Worm (Caenorhabditis elegans): ENCODE data around the gene F38E11.6.
A peak's percentile ranks its signal among the peaks of the same experiment; 100 is the strongest.

The F38E11.6 gene

DNA sequence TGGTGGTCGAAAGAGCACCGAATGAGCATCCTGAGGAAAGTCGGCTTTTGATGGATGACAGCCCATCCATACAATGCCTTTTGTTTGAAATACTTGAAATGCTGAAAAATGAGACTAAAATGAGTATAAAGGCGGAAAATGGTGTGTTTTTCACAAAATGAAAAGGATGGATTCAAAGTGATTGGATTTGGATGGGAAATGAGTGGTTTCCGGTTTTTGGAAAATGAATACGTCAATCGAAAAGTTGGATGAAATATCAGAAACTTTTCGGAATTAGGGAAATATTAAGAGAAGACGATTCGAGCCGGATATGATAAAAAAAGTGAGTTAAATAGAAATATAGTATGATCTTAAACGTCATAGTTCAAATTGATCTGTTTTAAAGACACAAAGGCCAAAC lies at the start of gene F38E11.6:
Gene F38E11.6, minus strand, starts transcription at position 101 of the 400 bp plus-strand sequence.
- TF ChIP-seq sox-4 (tag; optimal IDR thresholded peaks at IDR 0.05) (no peak), sdc-2 (tag; optimal IDR thresholded peaks at IDR 0.05) (no peak)

DNA sequence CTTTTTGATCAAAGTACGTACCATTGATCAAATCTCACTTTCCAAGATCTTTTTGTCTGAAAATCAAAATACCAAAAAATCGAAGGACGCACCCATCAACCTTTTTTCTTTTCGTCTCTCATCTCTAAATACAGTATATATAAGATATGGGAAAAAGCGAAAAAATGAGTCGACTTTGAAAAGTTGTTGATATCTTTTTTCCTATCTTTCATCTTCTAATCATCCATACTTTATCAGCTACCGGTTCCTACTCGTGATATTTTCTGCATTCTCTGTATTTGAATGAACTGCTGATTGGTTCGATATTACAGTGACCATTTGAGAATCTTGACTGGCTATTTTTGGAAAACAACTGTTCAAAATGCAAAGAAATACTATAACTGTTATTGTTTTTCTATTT lies 49.5 kb upstream of the F38E11.6 start, which contains the start of gene C33A12.19:
Gene C33A12.19, plus strand, starts transcription at position 169 of the 400 bp plus-strand sequence.
- TF ChIP-seq K09A11.1 (tag; optimal IDR thresholded peaks at IDR 0.05; ENCODE audit: insufficient read depth) (no peak), unc-3 (GFP tag; conservative IDR thresholded peaks at IDR 0.05) (no peak), unc-3 (tag; optimal IDR thresholded peaks at IDR 0.05) (no peak), C08G9.2 (tag; optimal IDR thresholded peaks at IDR 0.05) (no peak), lim-6 (tag; optimal IDR thresholded peaks at IDR 0.05) (no peak), ceh-19 (GFP tag; optimal IDR thresholded peaks at IDR 0.05) (no peak), dve-1 (tag; optimal IDR thresholded peaks at IDR 0.05) (no peak), Y22D7AL.16 (tag; optimal IDR thresholded peaks at IDR 0.05) (no peak), ceh-9 (tag; optimal IDR thresholded peaks at IDR 0.05) (no peak), dmd-4 (tag; optimal IDR thresholded peaks at IDR 0.05; ENCODE audit: borderline replicate concordance) (no peak)

DNA sequence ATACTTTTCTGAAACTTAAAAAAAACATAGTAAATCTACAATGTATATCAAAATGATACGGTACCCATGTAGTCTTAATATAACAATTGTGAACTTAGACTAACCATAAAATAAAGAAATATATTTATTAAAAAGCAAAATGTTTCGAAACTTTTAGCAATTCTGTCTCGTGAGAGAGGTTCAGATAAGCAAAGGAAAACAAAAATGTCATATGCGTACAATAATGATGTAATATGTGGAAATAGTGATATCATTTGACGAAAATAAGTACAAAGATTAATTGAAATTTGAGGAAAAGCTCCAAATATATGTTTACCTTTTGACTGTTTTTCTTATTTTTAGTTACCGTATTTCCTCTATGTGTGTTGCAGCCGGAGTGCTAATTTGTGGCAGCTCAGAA lies 46.8 kb upstream of the F38E11.6 start:
- TF ChIP-seq lim-6 (tag; optimal IDR thresholded peaks at IDR 0.05) (no peak), mec-3 (tag; optimal IDR thresholded peaks at IDR 0.05; ENCODE audit: borderline replicate concordance) (no peak), unc-86 (tag; optimal IDR thresholded peaks at IDR 0.05) (no peak), ref-2 (tag; optimal IDR thresholded peaks at IDR 0.05) (no peak), hlh-15 (tag; optimal IDR thresholded peaks at IDR 0.05) (no peak), C38D4.7 (GFP tag; optimal IDR thresholded peaks at IDR 0.05) (no peak), nhr-232 (tag; optimal IDR thresholded peaks at IDR 0.05) (no peak), tbx-2 (tag; optimal IDR thresholded peaks at IDR 0.05) (no peak), lin-11 (tag; optimal IDR thresholded peaks at IDR 0.05) (no peak)

DNA sequence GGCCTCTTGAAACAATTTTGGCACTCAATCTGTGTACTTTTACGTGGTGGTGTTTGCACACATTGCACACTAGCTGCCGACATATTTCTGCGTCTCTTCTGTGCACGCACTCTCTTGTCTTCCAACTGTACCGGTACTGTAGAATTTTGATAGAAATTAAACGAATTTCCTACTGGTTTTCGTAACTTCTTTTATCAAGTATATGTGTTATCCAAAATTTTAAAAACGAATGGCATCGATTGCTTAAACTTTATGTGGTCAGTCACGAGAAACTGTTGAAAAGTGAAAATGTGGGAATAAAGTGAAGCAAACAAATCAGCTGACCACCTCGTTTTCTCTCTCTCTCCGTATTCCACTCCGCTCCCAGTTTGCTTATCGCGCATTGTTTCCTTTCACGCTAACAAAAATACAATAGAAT lies 46.1 kb upstream of the F38E11.6 start:
- TF ChIP-seq rnt-1 (tag; optimal IDR thresholded peaks at IDR 0.05) (peak; percentile 15), tbx-7 (tag; optimal IDR thresholded peaks at IDR 0.05) (no peak), ceh-9 (tag; optimal IDR thresholded peaks at IDR 0.05) (no peak), hlh-6 (tag; optimal IDR thresholded peaks at IDR 0.05) (no peak), hlh-30 (tag; optimal IDR thresholded peaks at IDR 0.05; ENCODE audit: insufficient read depth) (peak; percentile 76), che-1 (tag; optimal IDR thresholded peaks at IDR 0.05) (no peak), sox-4 (tag; optimal IDR thresholded peaks at IDR 0.05) (no peak), sox-2 (GFP tag; IDR thresholded peaks at IDR 0.05) (no peak), nhr-232 (tag; optimal IDR thresholded peaks at IDR 0.05) (no peak)

DNA sequence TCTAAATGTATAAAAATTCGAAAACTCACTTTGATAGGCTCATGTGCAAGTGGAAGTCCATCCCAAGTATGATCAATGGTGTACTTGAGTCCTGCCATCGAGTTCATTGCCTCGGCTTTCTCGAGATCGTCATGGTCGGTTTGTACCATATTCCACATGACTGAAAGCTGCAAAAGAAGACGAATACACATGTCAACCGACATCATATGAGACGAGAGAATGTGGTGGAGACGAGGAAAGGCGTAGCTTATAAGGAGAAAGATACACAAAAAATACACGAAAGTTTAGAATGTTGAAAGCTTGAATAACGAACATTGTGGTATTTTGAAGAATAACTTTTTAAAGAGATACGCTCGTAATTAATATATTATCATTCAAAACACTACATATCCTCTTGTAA lies 45.5 kb upstream of the F38E11.6 start, which contains the start of gene C33A12.3:
Gene C33A12.3, minus strand, starts transcription at position 167 of the 400 bp plus-strand sequence.
- no peak for TF ChIP-seq hlh-8 (tag; optimal IDR thresholded peaks at IDR 0.05)

DNA sequence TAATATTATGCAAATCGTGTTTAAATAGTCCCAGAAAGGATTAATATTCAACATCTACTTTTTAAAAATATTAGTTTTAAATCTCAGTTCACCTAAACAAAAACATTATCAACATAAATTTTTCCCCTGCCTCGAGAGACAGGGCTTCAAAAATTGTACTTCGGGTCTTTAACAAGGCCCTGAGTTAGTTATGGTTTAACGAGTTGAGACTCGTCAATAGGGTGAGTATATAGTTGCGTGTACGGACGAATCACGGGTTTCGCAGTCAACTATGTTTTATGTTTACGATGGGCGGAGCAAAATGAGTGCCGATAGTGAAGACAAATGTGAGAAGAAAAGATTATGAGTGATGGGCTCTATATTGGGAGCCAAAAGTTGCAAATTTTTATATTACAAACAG lies 44.3 kb upstream of the F38E11.6 start:
- no peak for TF ChIP-seq ceh-48 (tag; optimal IDR thresholded peaks at IDR 0.05)
- no peak for TF ChIP-seq hlh-13 (GFP tag; optimal IDR thresholded peaks at IDR 0.05)
- no peak for TF ChIP-seq eyg-1 (tag; optimal IDR thresholded peaks at IDR 0.05)
- TF ChIP-seq pha-2 (tag; optimal IDR thresholded peaks at IDR 0.05), result no peak
- no peak for TF ChIP-seq ceh-19 (GFP tag; optimal IDR thresholded peaks at IDR 0.05)
- no peak for TF ChIP-seq unc-86 (tag; optimal IDR thresholded peaks at IDR 0.05)
- TF ChIP-seq fkh-10 (GFP tag; optimal IDR thresholded peaks at IDR 0.05), result no peak
- no peak for TF ChIP-seq ama-1 (optimal IDR thresholded peaks at IDR 0.05)
- no peak for TF ChIP-seq ceh-22 (tag; optimal IDR thresholded peaks at IDR 0.05)
- no peak for TF ChIP-seq lin-11 (tag; optimal IDR thresholded peaks at IDR 0.05)
- no peak for TF ChIP-seq ztf-16 (tag; optimal IDR thresholded peaks at IDR 0.05)
- TF ChIP-seq lim-6 (tag; optimal IDR thresholded peaks at IDR 0.05), result no peak
- TF ChIP-seq ceh-14 (tag; optimal IDR thresholded peaks at IDR 0.05), result no peak
- no peak for TF ChIP-seq dve-1 (tag; optimal IDR thresholded peaks at IDR 0.05)
- TF ChIP-seq nhr-11 (tag; optimal IDR thresholded peaks at IDR 0.05), result no peak
- no peak for TF ChIP-seq ceh-2 (tag; optimal IDR thresholded peaks at IDR 0.05)
- no peak for TF ChIP-seq hlh-30 (tag; optimal IDR thresholded peaks at IDR 0.05; ENCODE audit: insufficient read depth)

Measured in whole organism, late embryonic.